Worm (Caenorhabditis elegans): ENCODE results near the gene R144.6.

R144.6 gene

DNA sequence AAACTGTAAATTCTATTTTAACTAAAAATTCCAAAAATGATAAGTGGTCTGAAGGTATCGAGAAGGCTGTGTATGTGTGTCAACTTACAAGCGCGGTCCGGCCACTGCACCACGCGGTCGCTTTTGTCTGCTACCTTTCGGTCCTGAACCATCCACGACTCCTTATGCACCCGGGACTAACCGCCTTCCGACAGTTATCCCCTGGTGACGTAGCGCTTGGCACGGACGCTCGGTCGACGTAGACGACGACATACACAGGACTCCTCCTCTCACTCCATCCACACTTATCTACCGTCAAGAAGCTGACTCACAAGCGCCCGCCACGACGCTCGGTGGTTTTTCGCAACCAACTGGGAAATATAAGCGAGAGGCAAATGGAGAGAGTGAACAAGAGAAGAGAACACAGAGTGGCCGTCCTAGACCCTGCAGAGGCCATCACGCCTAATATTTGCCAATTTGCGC lies 26.9 kb upstream of the R144.6 start (continued):
- TF ChIP-seq ceh-100 (GFP tag; IDR thresholded peaks at IDR 0.05) = peak; percentile 71
- TF ChIP-seq hmg-1.2 (GFP tag; IDR thresholded peaks at IDR 0.05) = peak; percentile 80
- TF ChIP-seq ztf-3 (GFP tag; optimal IDR thresholded peaks at IDR 0.05) = peak; percentile 53
- TF ChIP-seq F52B5.7 (tag; optimal IDR thresholded peaks at IDR 0.05) = peak; percentile 83
- TF ChIP-seq pbrm-1 (GFP tag; IDR thresholded peaks at IDR 0.05) = peak; percentile 87
- TF ChIP-seq ekl-4 (GFP tag; IDR thresholded peaks at IDR 0.05) = peak; percentile 87
- peak; percentile 5 to 22 for TF ChIP-seq rec-8 (tag; optimal IDR thresholded peaks at IDR 0.05)
- peak; percentile 84 for TF ChIP-seq ZK185.1 (tag; optimal IDR thresholded peaks at IDR 0.05; ENCODE audit: poor library complexity, severe bottlenecking)
- TF ChIP-seq F37B4.10 (GFP tag; IDR thresholded peaks at IDR 0.05) = peak; percentile 72; the same call in 1 of the 2 replicates
- TF ChIP-seq aptf-3 (GFP tag; IDR thresholded peaks at IDR 0.05) = peak; percentile 79; the same call in 1 of the 2 replicates
- peak; percentile 90 for TF ChIP-seq D2030.7 (GFP tag; IDR thresholded peaks at IDR 0.05)
- peak; percentile 8 for TF ChIP-seq hlh-12 (tag; optimal IDR thresholded peaks at IDR 0.05)
- TF ChIP-seq ztf-6 (GFP tag; IDR thresholded peaks at IDR 0.05) = peak; percentile 23; the same call in 1 of the 2 replicates
- peak; percentile 78 for TF ChIP-seq ztf-26 (tag; optimal IDR thresholded peaks at IDR 0.05)
- peak; percentile 96 for TF ChIP-seq zfh-2 (GFP tag; conservative IDR thresholded peaks at IDR 0.05)
- TF ChIP-seq egl-18 (GFP tag; IDR thresholded peaks at IDR 0.05) = 0 out of 2 replicates have a peak, but pooled peaks have one; percentile 58
- peak; percentile 50 for TF ChIP-seq F22D6.2 (tag; optimal IDR thresholded peaks at IDR 0.05)

DNA sequence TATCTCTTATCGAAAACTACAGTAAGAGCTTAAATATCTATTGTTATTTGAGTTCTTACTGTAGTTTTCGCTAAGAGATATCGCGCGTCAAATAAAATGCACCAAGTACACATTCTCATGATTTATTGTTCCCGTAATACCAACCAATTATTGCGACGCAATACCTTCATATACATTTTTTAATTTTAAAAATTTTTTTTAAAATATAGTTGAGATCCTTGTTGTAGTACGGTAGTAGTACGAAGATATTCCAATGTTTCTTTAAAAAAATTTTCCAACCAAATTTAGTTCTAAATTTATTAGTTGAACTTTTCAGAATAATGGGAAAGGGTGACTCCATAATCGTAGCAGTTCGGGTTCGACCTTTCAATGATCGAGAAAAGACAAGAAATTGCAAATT lies 26.1 kb upstream of the R144.6 start, which contains the start of gene klp-6:
Gene klp-6 (plus strand): TSS at position 301 of the 400 bp plus-strand sequence.
- TF ChIP-seq F52B5.7 (tag; optimal IDR thresholded peaks at IDR 0.05) (no peak), nhr-120 (GFP tag; IDR thresholded peaks at IDR 0.05) (no peak), mcd-1 (GFP tag; IDR thresholded peaks at IDR 0.05) (no peak), B0261.1 (tag; optimal IDR thresholded peaks at IDR 0.05) (no peak), snpc-1.3 (tag; optimal IDR thresholded peaks at IDR 0.05; ENCODE audit: insufficient read depth) (no peak), sea-2 (GFP tag; IDR thresholded peaks at IDR 0.05) (no peak), F37B4.10 (GFP tag; IDR thresholded peaks at IDR 0.05) (no peak)

DNA sequence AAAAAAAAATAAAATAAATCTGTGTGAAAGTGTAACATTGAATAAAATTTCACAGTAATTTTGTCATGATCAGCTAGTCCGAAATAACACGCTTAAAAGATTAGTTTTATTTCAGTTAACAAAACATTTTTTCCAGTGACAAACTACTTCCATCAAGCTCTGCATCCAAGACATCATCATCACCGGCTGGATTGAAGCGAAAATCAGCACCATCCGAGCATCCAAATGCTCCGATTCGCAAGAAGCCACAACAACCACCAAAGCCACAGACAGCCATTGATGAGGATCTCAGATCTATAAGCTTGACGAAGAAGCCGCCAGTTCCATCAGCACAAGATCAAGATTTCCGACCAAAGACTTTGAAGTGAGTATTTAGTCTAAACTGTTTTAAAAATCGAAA lies 22.7 kb upstream of the R144.6 start:
- TF ChIP-seq hmg-1.2 (GFP tag; IDR thresholded peaks at IDR 0.05) = 0 out of 2 replicates have a peak, but pooled peaks have one; percentile 3
- TF ChIP-seq hmg-20 (GFP tag; IDR thresholded peaks at IDR 0.05) = 0 out of 2 replicates have a peak, but pooled peaks have one; percentile 14
- peak; percentile 22 for TF ChIP-seq atf-7 (tag; optimal IDR thresholded peaks at IDR 0.05)
- no peak for TF ChIP-seq ztf-6 (GFP tag; IDR thresholded peaks at IDR 0.05)

DNA sequence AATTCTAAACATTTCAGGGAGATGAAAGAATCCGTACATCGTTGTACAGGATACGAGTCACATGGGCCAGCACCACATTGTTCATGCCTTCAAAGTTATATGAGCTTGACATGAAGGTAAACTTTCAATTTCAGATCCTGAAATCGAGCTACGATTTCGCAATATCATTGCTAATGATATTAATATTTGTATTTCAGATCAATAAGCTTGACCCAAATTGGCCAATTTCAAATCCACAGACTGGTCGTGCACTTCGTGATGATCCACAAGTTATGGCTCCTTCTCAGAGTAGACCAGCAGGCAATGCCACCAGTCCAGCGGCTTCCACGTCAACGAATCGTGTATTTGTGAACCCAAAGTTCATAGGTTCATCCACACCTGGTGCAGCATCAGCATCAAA lies 21.8 kb upstream of the R144.6 start:
- TF ChIP-seq aptf-3 (GFP tag; IDR thresholded peaks at IDR 0.05) (no peak), cebp-1 (GFP tag; IDR thresholded peaks at IDR 0.05) (no peak), cebp-1 (tag; optimal IDR thresholded peaks at IDR 0.05) (peak; percentile 64)

DNA sequence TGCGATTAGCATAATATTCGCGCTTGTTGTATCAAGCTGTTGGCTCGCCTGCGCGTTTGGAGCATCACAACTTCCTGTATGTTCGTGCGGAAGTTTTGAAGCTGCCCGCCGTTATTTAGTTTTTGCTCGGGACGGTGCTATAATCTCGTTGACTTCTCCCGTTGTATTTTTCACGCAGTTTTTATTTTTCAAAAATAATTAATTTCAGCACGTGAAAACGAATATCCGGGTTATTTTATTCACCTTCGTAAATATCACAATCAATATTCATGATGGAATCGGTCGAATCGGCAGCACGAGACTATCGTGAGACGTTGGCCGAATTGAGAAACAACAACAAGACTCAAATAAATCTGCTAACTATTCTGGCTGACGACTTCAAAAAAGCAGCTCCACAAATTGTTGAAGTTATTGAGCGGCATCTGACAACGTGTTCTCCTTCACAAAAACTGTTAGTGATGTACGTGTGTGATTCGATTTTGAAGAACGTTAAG lies 20.7 kb upstream of the R144.6 start:
- TF ChIP-seq unc-130 (GFP tag; optimal IDR thresholded peaks at IDR 0.05) (no peak), nfya-1 (tag; optimal IDR thresholded peaks at IDR 0.05; ENCODE audit: borderline replicate concordance, insufficient read depth) (no peak), ekl-4 (GFP tag; IDR thresholded peaks at IDR 0.05) (peak; percentile 51; the same call in 1 of the 2 replicates), Y95B8A.8 (GFP tag; IDR thresholded peaks at IDR 0.05) (peak; percentile 84), tbx-9 (tag; optimal IDR thresholded peaks at IDR 0.05; ENCODE audit: borderline replicate concordance) (peak; percentile 63), ceh-40 (GFP tag; IDR thresholded peaks at IDR 0.05) (0 out of 2 replicates have a peak, but pooled peaks have one; percentile 16), ztf-22 (GFP tag; optimal IDR thresholded peaks at IDR 0.05) (no peak), ceh-91 (GFP tag; IDR thresholded peaks at IDR 0.05) (0 out of 2 replicates have a peak, but pooled peaks have one; percentile 24), ZK185.1 (tag; optimal IDR thresholded peaks at IDR 0.05; ENCODE audit: poor library complexity, severe bottlenecking) (no peak), let-607 (tag; optimal IDR thresholded peaks at IDR 0.05) (peak in 1 of 2 experiments; percentile 21), dox-1 (GFP tag; IDR thresholded peaks at IDR 0.05) (peak; percentile 66), Y53G8AR.9 (GFP tag; conservative IDR thresholded peaks at IDR 0.05) (0 out of 2 replicates have a peak, but pooled peaks have one; percentile 75), bed-1 (GFP tag; IDR thresholded peaks at IDR 0.05) (no peak), madf-10 (tag; optimal IDR thresholded peaks at IDR 0.05) (peak; percentile 43), nhr-179 (tag; optimal IDR thresholded peaks at IDR 0.05) (no peak), T26A5.8 (tag; optimal IDR thresholded peaks at IDR 0.05) (no peak), F37B4.10 (GFP tag; IDR thresholded peaks at IDR 0.05) (no peak)
